Worm (Caenorhabditis elegans) whole organism, L4/young adult: ENCODE data around the gene adh-1.

ENCODE experiments used
- W03F9.2 ChIP-seq: fragments of 150-350 bp; optimal IDR thresholded peaks from 2 replicates; lab custom pipeline; 2014; ENCODE audit warnings: missing biosample characterization, missing genetic modification characterization
- dao-5 ChIP-seq: sonication (generic microtip); optimal IDR thresholded peaks from 2 replicates; lab custom pipeline; 2016; ENCODE audit warnings: missing genotype, missing genetic modification characterization, moderate library complexity, missing compliant biosample characterization
- him-1 ChIP-seq: sonication (generic microtip); optimal IDR thresholded peaks from 2 replicates; lab custom pipeline; 2016; ENCODE audit warnings: missing genotype, missing genetic modification reagents, missing genetic modification characterization, missing compliant biosample characterization

The adh-1 gene

ce11 chrV:11921689-11922517 lies 33.9 kb downstream of the adh-1 start:
- TF ChIP-seq W03F9.2 (no peak), him-1 (no peak), dao-5 (no peak)

- TF ChIP-seq him-1 (no peak), W03F9.2 (no peak), dao-5 (no peak)
Measured at ce11 chrV:11927346-11927745, 39.3 kb downstream of the adh-1 start, which contains the start of gene osm-6. Gene osm-6, minus strand, starts transcription at chrV:11927446.

- TF ChIP-seq him-1 (no peak), W03F9.2 (no peak), dao-5 (no peak)
Measured at ce11 chrV:11929046-11929590, 41.1 kb downstream of the adh-1 start, which contains the start of gene F58H1.2. Gene F58H1.2, plus strand, starts transcription at chrV:11929096.

ce11 chrV:11933196-11934028 lies 45.4 kb downstream of the adh-1 start, which contains the start of the genes aman-2 and F58H1.3:
Gene aman-2, minus strand, starts transcription at chrV:11933246.
Gene F58H1.3, plus strand, starts transcription at chrV:11933978.
- TF ChIP-seq W03F9.2: no peak
- TF ChIP-seq him-1: no peak
- TF ChIP-seq dao-5: no peak

- TF ChIP-seq him-1: no peak
- no peak for TF ChIP-seq dao-5
- no peak for TF ChIP-seq W03F9.2
Measured at ce11 chrV:11934848-11935247, 46.8 kb downstream of the adh-1 start, which contains the start of gene F58H1.8. Gene F58H1.8, plus strand, starts transcription at chrV:11935148.

ce11 chrV:11937710-11938109 lies 49.7 kb downstream of the adh-1 start, which contains the start of gene gpla-1:
Gene gpla-1, minus strand, starts transcription at chrV:11937810.
- TF ChIP-seq W03F9.2 (no peak), him-1 (no peak), dao-5 (no peak)
